Worm (Caenorhabditis elegans): ENCODE data around the gene F59B2.12.
A peak's percentile ranks its signal among the peaks of the same experiment; 100 is the strongest.

DNA sequence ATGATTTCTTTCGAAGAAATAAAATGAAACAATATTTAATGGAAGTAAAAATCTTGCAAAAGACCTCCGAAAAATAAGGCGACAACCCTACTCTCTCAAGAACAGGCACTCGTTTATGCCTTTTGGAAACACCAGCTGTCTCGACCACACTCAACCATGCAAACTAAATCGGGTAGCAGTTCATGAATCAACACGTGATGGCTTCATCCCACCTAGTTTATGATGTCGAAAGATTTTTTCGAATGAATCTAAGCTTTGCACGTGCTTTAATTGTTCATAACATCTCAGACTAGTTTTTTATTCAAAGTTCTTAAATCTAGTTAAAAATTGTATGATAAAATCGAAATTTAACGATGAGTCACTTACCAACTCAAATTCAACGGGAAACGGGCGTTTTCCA is 35.9 kb downstream of the F59B2.12 start:
- no peak for TF ChIP-seq pqm-1 (tag; optimal IDR thresholded peaks at IDR 0.05)
- TF ChIP-seq lim-6 (tag; optimal IDR thresholded peaks at IDR 0.05), result no peak
- TF ChIP-seq ceh-19 (GFP tag; optimal IDR thresholded peaks at IDR 0.05), result no peak
- TF ChIP-seq pha-4 (tag; optimal IDR thresholded peaks at IDR 0.05), result no peak
- no peak for TF ChIP-seq sox-4 (tag; optimal IDR thresholded peaks at IDR 0.05)
- no peak for TF ChIP-seq ceh-14 (tag; optimal IDR thresholded peaks at IDR 0.05)
- no peak for TF ChIP-seq pag-3 (tag; optimal IDR thresholded peaks at IDR 0.05; ENCODE audit: borderline replicate concordance)
- peak; percentile 9 for TF ChIP-seq ama-1 (optimal IDR thresholded peaks at IDR 0.05)
- no peak for TF ChIP-seq F13H6.1 (tag; optimal IDR thresholded peaks at IDR 0.05)
- TF ChIP-seq nhr-11 (tag; optimal IDR thresholded peaks at IDR 0.05), result no peak
- no peak for TF ChIP-seq ceh-30 (tag; optimal IDR thresholded peaks at IDR 0.05)
- TF ChIP-seq T23F11.4 (GFP tag; optimal IDR thresholded peaks at IDR 0.05), result no peak
- TF ChIP-seq madf-2 (tag; optimal IDR thresholded peaks at IDR 0.05), result no peak
- no peak for TF ChIP-seq ets-4 (tag; optimal IDR thresholded peaks at IDR 0.05)
